Fruit fly (Drosophila melanogaster) whole organism, embryonic: Measurements from ENCODE around the gene deltaCOP.

ENCODE experiments used
- Adf1 ChIP-seq: fragments of 200-800 bp; sonication (Bioruptor generic); IDR thresholded peaks from 2 replicates; pipeline ENCODE4 v1.3.6; 2022; ENCODE audit warnings: missing biosample characterization, missing genetic modification characterization
- Asciz ChIP-seq: fragments of 200-800 bp; sonication (Bioruptor generic); optimal IDR thresholded peaks from 2 replicates; lab custom pipeline; 2017; ENCODE audit warnings: missing biosample characterization, mild to moderate bottlenecking, missing genetic modification characterization, missing genetic modification reagents
- B-H2 ChIP-seq: fragments of 200-800 bp; sonication (Bioruptor generic); optimal IDR thresholded peaks from 2 replicates; lab custom pipeline; 2018; ENCODE audit warnings: missing biosample characterization, mild to moderate bottlenecking, missing genetic modification characterization
- CG10321 ChIP-seq: fragments of 200-800 bp; sonication (Bioruptor generic); IDR thresholded peaks from 2 replicates; pipeline ENCODE4 v1.3.6; 2022; ENCODE audit warnings: missing biosample characterization, missing genetic modification characterization
- CG10565 ChIP-seq: fragments of 200-800 bp; sonication (Bioruptor generic); optimal IDR thresholded peaks from 3 replicates; lab custom pipeline; 2016; ENCODE audit warnings: missing biosample characterization, mild to moderate bottlenecking, missing genetic modification characterization
- CG11398 ChIP-seq: fragments of 200-800 bp; sonication (Bioruptor generic); optimal IDR thresholded peaks from 2 replicates; lab custom pipeline; 2016; ENCODE audit warnings: missing biosample characterization, missing genetic modification characterization
- CG12236 ChIP-seq: fragments of 200-800 bp; sonication (Bioruptor generic); optimal IDR thresholded peaks from 2 replicates; lab custom pipeline; 2016; ENCODE audit warnings: missing biosample characterization, missing genetic modification characterization
- CG13123 ChIP-seq: fragments of 200-800 bp; sonication (Bioruptor generic); optimal IDR thresholded peaks from 2 replicates; lab custom pipeline; 2016; ENCODE audit warnings: missing biosample characterization, missing genetic modification characterization
- CG14050 ChIP-seq: fragments of 200-800 bp; sonication (Bioruptor generic); IDR thresholded peaks from 3 replicates; pipeline ENCODE4 v1.3.6; 2022; ENCODE audit warnings: missing biosample characterization, missing genetic modification characterization
- CG1832 ChIP-seq: fragments of 200-800 bp; sonication (Bioruptor generic); optimal IDR thresholded peaks from 2 replicates; lab custom pipeline; 2017; ENCODE audit warnings: missing biosample characterization, mild to moderate bottlenecking, missing genetic modification characterization, inconsistent platforms
- CG2120 ChIP-seq: fragments of 200-800 bp; sonication (Bioruptor generic); optimal IDR thresholded peaks from 3 replicates; lab custom pipeline; 2016; ENCODE audit warnings: missing biosample characterization, missing genetic modification characterization
- CG3163 ChIP-seq: fragments of 200-800 bp; sonication (Bioruptor generic); optimal IDR thresholded peaks from 3 replicates; lab custom pipeline; 2016; ENCODE audit warnings: missing biosample characterization, missing genetic modification characterization
- CG6683 ChIP-seq: fragments of 200-800 bp; sonication (Bioruptor generic); optimal IDR thresholded peaks from 2 replicates; lab custom pipeline; 2017; ENCODE audit warnings: missing biosample characterization, mild to moderate bottlenecking, missing genetic modification characterization, missing genetic modification reagents
- CG7372 ChIP-seq: fragments of 200-800 bp; sonication (Bioruptor generic); IDR thresholded peaks from 2 replicates; pipeline ENCODE4 v1.3.6; 2022; ENCODE audit warnings: missing biosample characterization, missing genetic modification characterization
- CG7786 ChIP-seq: fragments of 200-800 bp; sonication (Bioruptor generic); optimal IDR thresholded peaks from 2 replicates; lab custom pipeline; 2016; ENCODE audit warnings: missing biosample characterization, missing genetic modification characterization
- CG7839 ChIP-seq: fragments of 200-800 bp; sonication (Bioruptor generic); optimal IDR thresholded peaks from 3 replicates; lab custom pipeline; 2018; ENCODE audit warnings: missing biosample characterization, mild to moderate bottlenecking, missing genetic modification characterization, moderate library complexity
- CG8281 ChIP-seq: fragments of 200-800 bp; sonication (Bioruptor generic); optimal IDR thresholded peaks from 2 replicates; lab custom pipeline; 2018; ENCODE audit warnings: missing biosample characterization, mild to moderate bottlenecking, missing genetic modification characterization, moderate library complexity
- CG8924 ChIP-seq: fragments of 200-800 bp; optimal IDR thresholded peaks from 3 replicates; lab custom pipeline; 2019; ENCODE audit warnings: missing biosample characterization, mild to moderate bottlenecking, missing genetic modification characterization, moderate library complexity
- CG9932 ChIP-seq: fragments of 200-800 bp; sonication (Bioruptor generic); IDR thresholded peaks from 2 replicates; pipeline ENCODE4 v1.3.6; 2022; ENCODE audit warnings: missing biosample characterization, missing genetic modification characterization
- Camta ChIP-seq: fragments of 200-800 bp; sonication (Bioruptor generic); optimal IDR thresholded peaks from 2 replicates; lab custom pipeline; 2016; ENCODE audit warnings: missing biosample characterization, missing genetic modification characterization
- Dek ChIP-seq: fragments of 200-800 bp; sonication (Bioruptor generic); optimal IDR thresholded peaks from 3 replicates; lab custom pipeline; 2019; ENCODE audit warnings: missing biosample characterization, mild to moderate bottlenecking, missing genetic modification characterization, moderate library complexity
- Dip2 ChIP-seq: fragments of 200-800 bp; sonication (Bioruptor generic); IDR thresholded peaks from 2 replicates; pipeline ENCODE4 v1.3.6; 2022; ENCODE audit warnings: missing biosample characterization, missing genetic modification characterization
- Dll ChIP-seq: fragments of 200-800 bp; sonication (Bioruptor generic); IDR thresholded peaks from 4 replicates; pipeline ENCODE4 v1.3.6; 2022; ENCODE audit warnings: missing biosample characterization, missing genetic modification characterization; ENCODE audit not compliant: partially characterized antibody
- Fer3 ChIP-seq: fragments of 200-800 bp; sonication (Bioruptor generic); optimal IDR thresholded peaks from 2 replicates; lab custom pipeline; 2018; ENCODE audit warnings: missing biosample characterization, mild to moderate bottlenecking, missing genetic modification characterization, moderate library complexity
- HLHmδ ChIP-seq: fragments of 200-800 bp; sonication (Bioruptor generic); optimal IDR thresholded peaks from 2 replicates; lab custom pipeline; 2018; ENCODE audit warnings: missing biosample characterization, mild to moderate bottlenecking, missing genetic modification characterization, moderate library complexity
- HmgD ChIP-seq: fragments of 200-800 bp; sonication (Bioruptor generic); optimal IDR thresholded peaks from 3 replicates; lab custom pipeline; 2016; ENCODE audit warnings: missing biosample characterization, missing genetic modification characterization
- Hr39 ChIP-seq: fragments of >200 bp; optimal IDR thresholded peaks from 2 replicates; lab custom pipeline; 2017
- NC2β ChIP-seq: fragments of 200-800 bp; sonication (Bioruptor generic); optimal IDR thresholded peaks from 2 replicates; lab custom pipeline; 2016; ENCODE audit warnings: missing biosample characterization, missing genetic modification characterization
- Oli ChIP-seq: fragments of 200-800 bp; sonication (Bioruptor generic); optimal IDR thresholded peaks from 2 replicates; lab custom pipeline; 2018; ENCODE audit warnings: missing biosample characterization, mild to moderate bottlenecking, missing genetic modification characterization, moderate library complexity
- Opbp ChIP-seq: fragments of 200-800 bp; sonication (Bioruptor generic); IDR thresholded peaks from 3 replicates; pipeline ENCODE4 v1.3.6; 2022; ENCODE audit warnings: missing biosample characterization, missing genetic modification characterization; ENCODE audit not compliant: partially characterized antibody
- Sry-β ChIP-seq: fragments of 200-800 bp; sonication (Bioruptor generic); optimal IDR thresholded peaks from 2 replicates; lab custom pipeline; 2018; ENCODE audit warnings: missing biosample characterization, mild to moderate bottlenecking, missing genetic modification characterization, moderate library complexity
- Sry-δ ChIP-seq: fragments of 200-800 bp; sonication (Bioruptor generic); optimal IDR thresholded peaks from 2 replicates; lab custom pipeline; 2016; ENCODE audit warnings: missing biosample characterization, missing genetic modification characterization
- Usf ChIP-seq: fragments of 200-800 bp; sonication (Bioruptor generic); optimal IDR thresholded peaks from 2 replicates; lab custom pipeline; 2017; ENCODE audit warnings: missing genotype, missing biosample characterization, missing genetic modification characterization
- ab ChIP-seq: fragments of 200-800 bp; sonication (Bioruptor generic); optimal IDR thresholded peaks from 2 replicates; lab custom pipeline; 2016; ENCODE audit warnings: missing biosample characterization, missing genetic modification characterization
- ap ChIP-seq: fragments of 200-800 bp; sonication (Bioruptor generic); IDR thresholded peaks from 2 replicates; pipeline ENCODE4 v1.3.6; 2022; ENCODE audit warnings: missing biosample characterization, missing genetic modification characterization
- btn ChIP-seq: fragments of 200-800 bp; sonication (Bioruptor generic); optimal IDR thresholded peaks from 2 replicates; lab custom pipeline; 2016; ENCODE audit warnings: missing biosample characterization, missing genetic modification characterization
- chif ChIP-seq, 2 experiments: fragments of 200-800 bp; sonication (Bioruptor generic); optimal IDR thresholded peaks; 3 replicates each; lab custom pipeline; 2016; ENCODE audit warnings: missing biosample characterization in 2 of 2, missing genetic modification characterization in 2 of 2
- chm ChIP-seq: fragments of 200-800 bp; sonication (Bioruptor generic); IDR thresholded peaks from 2 replicates; pipeline ENCODE4 v1.3.6; 2022; ENCODE audit warnings: missing biosample characterization, missing genetic modification characterization
- croc ChIP-seq: fragments of 200-800 bp; sonication (Bioruptor generic); conservative IDR thresholded peaks from 3 replicates; pipeline ENCODE4 v1.3.6; 2022; ENCODE audit warnings: missing biosample characterization, missing genetic modification characterization
- crol ChIP-seq: fragments of 200-800 bp; sonication (Bioruptor generic); IDR thresholded peaks from 2 replicates; pipeline ENCODE4 v1.3.6; 2022; ENCODE audit warnings: missing biosample characterization, missing genetic modification characterization
- cwo ChIP-seq: fragments of 200-800 bp; sonication (Bioruptor generic); optimal IDR thresholded peaks from 3 replicates; lab custom pipeline; 2017; ENCODE audit warnings: missing biosample characterization, missing genetic modification characterization, mild to moderate bottlenecking, moderate library complexity, missing genetic modification reagents
- ewg ChIP-seq: fragments of 200-800 bp; sonication (Bioruptor generic); optimal IDR thresholded peaks from 3 replicates; lab custom pipeline; 2017; ENCODE audit warnings: mild to moderate bottlenecking, missing biosample characterization, missing genetic modification reagents, missing genetic modification characterization
- gem ChIP-seq: fragments of 200-800 bp; sonication (Bioruptor generic); optimal IDR thresholded peaks from 2 replicates; lab custom pipeline; 2019; ENCODE audit warnings: missing biosample characterization, mild to moderate bottlenecking, missing genetic modification characterization, moderate library complexity
- knrl ChIP-seq: fragments of 200-800 bp; sonication (Bioruptor generic); IDR thresholded peaks from 3 replicates; pipeline ENCODE4 v1.3.6; 2022; ENCODE audit warnings: missing biosample characterization, missing genetic modification characterization; ENCODE audit not compliant: partially characterized antibody
- maf-S ChIP-seq: fragments of 200-800 bp; sonication (Bioruptor generic); optimal IDR thresholded peaks from 2 replicates; lab custom pipeline; 2016; ENCODE audit warnings: missing biosample characterization, missing genetic modification characterization
- onecut ChIP-seq: fragments of 200-800 bp; sonication (Bioruptor generic); IDR thresholded peaks from 2 replicates; pipeline ENCODE4 v1.3.6; 2022; ENCODE audit warnings: missing biosample characterization, missing genetic modification characterization
- pita ChIP-seq: fragments of 200-800 bp; sonication (Bioruptor generic); optimal IDR thresholded peaks from 2 replicates; lab custom pipeline; 2017; ENCODE audit warnings: missing biosample characterization, mild to moderate bottlenecking, missing genetic modification characterization
- run ChIP-seq: fragments of 200-800 bp; sonication (Bioruptor generic); optimal IDR thresholded peaks from 3 replicates; lab custom pipeline; 2018; ENCODE audit warnings: missing biosample characterization, mild to moderate bottlenecking, missing genetic modification characterization
- sens-2 ChIP-seq: fragments of 200-800 bp; sonication (Bioruptor generic); IDR thresholded peaks from 2 replicates; pipeline ENCODE4 v1.3.6; 2022; ENCODE audit warnings: missing biosample characterization, missing genetic modification characterization
- twi ChIP-seq: fragments of 200-800 bp; optimal IDR thresholded peaks from 2 replicates; lab custom pipeline; 2019; ENCODE audit warnings: missing biosample characterization, mild to moderate bottlenecking, missing genetic modification characterization, moderate library complexity
- unpg ChIP-seq: fragments of 200-800 bp; sonication (Bioruptor generic); optimal IDR thresholded peaks from 3 replicates; lab custom pipeline; 2018; ENCODE audit warnings: missing biosample characterization, mild to moderate bottlenecking, missing genetic modification characterization, moderate library complexity
- z ChIP-seq: fragments of 200-800 bp; sonication (Bioruptor generic); IDR thresholded peaks from 3 replicates; pipeline ENCODE4 v1.3.6; 2022; ENCODE audit warnings: missing biosample characterization, missing genetic modification characterization

Gene deltaCOP

dm6 chrX:1901605-1902136, 40.1 kb upstream of the deltaCOP start, which contains the start of gene Ldaf1 (continued):
- no peak for TF ChIP-seq Dek (tag; lab: Kevin White, UChicago)
- no peak for TF ChIP-seq CG11398 (GFP tag; lab: Kevin White, UChicago)
- TF ChIP-seq run: no peak
- TF ChIP-seq chm (GFP tag; lab: Robert Waterston, UW): no peak
- TF ChIP-seq ab (GFP tag; lab: Kevin White, UChicago): no peak
- no peak for TF ChIP-seq cwo (GFP tag; lab: Kevin White, UChicago)
- no peak for TF ChIP-seq CG10321 (GFP tag; lab: Robert Waterston, UW)
- TF ChIP-seq CG13123 (GFP tag; lab: Kevin White, UChicago): no peak
- TF ChIP-seq CG8281 (tag; lab: Kevin White, UChicago): no peak
- TF ChIP-seq crol (GFP tag; lab: Robert Waterston, UW): no peak
- TF ChIP-seq Oli: no peak
- TF ChIP-seq croc (GFP tag; lab: Robert Waterston, UW): no peak
- TF ChIP-seq Camta (GFP tag; lab: Kevin White, UChicago): no peak
- no peak for TF ChIP-seq HmgD (GFP tag; lab: Kevin White, UChicago)
- no peak for TF ChIP-seq CG10565 (GFP tag; lab: Kevin White, UChicago)
- TF ChIP-seq CG8924 (tag; lab: Kevin White, UChicago): peak; percentile 2
- TF ChIP-seq CG7372 (GFP tag; lab: Robert Waterston, UW): no peak
- no peak for TF ChIP-seq z (GFP tag; lab: Robert Waterston, UW)
- no peak for TF ChIP-seq Asciz (GFP tag; lab: Kevin White, UChicago)
- TF ChIP-seq CG14050: no peak
- TF ChIP-seq sens-2 (GFP tag; lab: Robert Waterston, UW): no peak
- TF ChIP-seq CG7786: no peak
- TF ChIP-seq Usf: no peak
- TF ChIP-seq CG7839 (tag; lab: Kevin White, UChicago): no peak
- TF ChIP-seq HLHmδ (GFP tag; lab: Kevin White, UChicago): no peak
- no peak for TF ChIP-seq ap (GFP tag; lab: Robert Waterston, UW)
- TF ChIP-seq CG9932 (GFP tag; lab: Robert Waterston, UW): no peak
- no peak for TF ChIP-seq CG12236 (GFP tag; lab: Kevin White, UChicago)
- peak; percentile 16 for TF ChIP-seq gem (tag; lab: Kevin White, UChicago)
- no peak for TF ChIP-seq twi (tag; lab: Kevin White, UChicago)
- TF ChIP-seq CG2120 (GFP tag; lab: Kevin White, UChicago): peak; percentile 7
- TF ChIP-seq Dll (GFP tag; lab: Robert Waterston, UW): 0 out of 4 replicates have a peak, but pooled peaks have one; percentile 25
- TF ChIP-seq ewg (GFP tag; lab: Kevin White, UChicago): no peak
- TF ChIP-seq Opbp: no peak
- no peak for TF ChIP-seq Hr39 (lab: Kevin White, UChicago)
- no peak for TF ChIP-seq CG6683 (GFP tag; lab: Kevin White, UChicago)
- peak; percentile 19 for TF ChIP-seq B-H2
- TF ChIP-seq CG1832 (GFP tag; lab: Kevin White, UChicago): no peak
- TF ChIP-seq btn (GFP tag; lab: Kevin White, UChicago): no peak
- no peak for TF ChIP-seq Adf1 (GFP tag; lab: Robert Waterston, UW)
- no peak for TF ChIP-seq maf-S
- TF ChIP-seq onecut: no peak
- no peak for TF ChIP-seq unpg (GFP tag; lab: Kevin White, UChicago)
- no peak for TF ChIP-seq Dip2 (GFP tag; lab: Robert Waterston, UW)
- TF ChIP-seq chif (GFP tag; optimal IDR thresholded peaks at IDR 0.05; lab: Kevin White, UChicago): no peak
- no peak for TF ChIP-seq NC2β (GFP tag; lab: Kevin White, UChicago)
- TF ChIP-seq Sry-β: no peak
- no peak for TF ChIP-seq pita (GFP tag; lab: Kevin White, UChicago)
- TF ChIP-seq CG3163: no peak
- no peak for TF ChIP-seq Fer3 (tag; lab: Kevin White, UChicago)
- peak; percentile 5 for TF ChIP-seq Sry-δ
- no peak for TF ChIP-seq knrl (GFP tag; lab: Robert Waterston, UW)
